Fruit fly (Drosophila melanogaster) whole organism, larva: ENCODE measurements around the gene Kaz1-ORFB.
A peak's percentile ranks its signal among the peaks of the same experiment; 100 is the strongest.

Experiments
- noc ChIP-seq: fragments of 200-800 bp; sonication (Bioruptor generic); optimal IDR thresholded peaks from 3 replicates; lab custom pipeline; 2019; ENCODE audit warnings: missing biosample characterization, mild to moderate bottlenecking, missing genetic modification characterization, moderate library complexity

Kaz1-ORFB gene

dm6 chr3L:248226-248758 lies 31.9 kb downstream of the Kaz1-ORFB start:
- TF ChIP-seq noc (tag; lab: Kevin White, UChicago): no peak

dm6 chr3L:257618-258475 lies 41.4 kb downstream of the Kaz1-ORFB start, which contains the start of the genes DIP2 and wac:
DIP2 (minus strand) TSS chr3L:257954.
wac (plus strand) TSS chr3L:258176.
- TF ChIP-seq noc (tag; lab: Kevin White, UChicago): no peak

dm6 chr3L:262724-263177 lies 46.3 kb downstream of the Kaz1-ORFB start:
- no peak for TF ChIP-seq noc (tag; lab: Kevin White, UChicago)

dm6 chr3L:263500-264377 lies 47.3 kb downstream of the Kaz1-ORFB start:
- TF ChIP-seq noc (tag; lab: Kevin White, UChicago): no peak

dm6 chr3L:264378-265151 lies 48.1 kb downstream of the Kaz1-ORFB start, which contains the start of the genes Tudor-SN and mRpL17:
Tudor-SN (minus strand) TSS chr3L:264380.
mRpL17 (plus strand) TSS chr3L:264779.
- peak; percentile 38 for TF ChIP-seq noc (tag; lab: Kevin White, UChicago)

- TF ChIP-seq noc (tag; lab: Kevin White, UChicago): no peak
Observed at dm6 chr3L:265808-266207, 49.4 kb downstream of the Kaz1-ORFB start, which contains the start of gene CG34263. CG34263 (minus strand) TSS chr3L:265908.

dm6 chr3L:267083-267482 lies 50.7 kb downstream of the Kaz1-ORFB start, which contains the start of gene miple1:
miple1 (plus strand) TSS chr3L:267299.
- TF ChIP-seq noc (tag; lab: Kevin White, UChicago): no peak

DNA sequence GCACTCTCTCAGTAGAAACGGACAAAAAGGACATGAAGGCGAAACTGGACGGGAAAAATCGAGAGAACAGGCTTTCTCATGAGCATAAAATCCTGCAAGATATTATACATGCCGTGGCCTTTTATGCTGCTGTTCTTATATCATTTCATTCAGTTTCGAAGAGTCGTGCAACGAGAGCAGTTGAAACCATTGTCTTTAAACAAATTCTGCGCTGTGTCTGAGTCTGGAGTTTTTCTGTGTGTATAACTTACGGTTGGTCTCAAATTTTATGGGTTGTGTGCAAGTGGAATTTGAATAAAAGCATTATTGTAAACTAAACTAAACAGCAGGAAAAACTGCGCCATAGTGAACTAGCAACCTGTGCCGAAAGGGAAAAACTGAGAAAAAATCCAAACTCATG lies 51.2 kb downstream of the Kaz1-ORFB start:
- TF ChIP-seq noc (tag; lab: Kevin White, UChicago): no peak
